Fruit fly (Drosophila melanogaster): ENCODE data around the gene CG9616.

The CG9616 gene

dm6 chr3R:14280324-14280723 lies 35.1 kb upstream of the CG9616 start:
- no peak for TF ChIP-seq noc (tag; optimal IDR thresholded peaks at IDR 0.05)

dm6 chr3R:14279311-14279998 lies 34.2 kb upstream of the CG9616 start:
- TF ChIP-seq noc (tag; optimal IDR thresholded peaks at IDR 0.05) = no peak

- no peak for TF ChIP-seq noc (tag; optimal IDR thresholded peaks at IDR 0.05)
Measured at dm6 chr3R:14278523-14279303, 33.4 kb upstream of the CG9616 start.

- no peak for TF ChIP-seq noc (tag; optimal IDR thresholded peaks at IDR 0.05)
Measured at dm6 chr3R:14277894-14278522, 32.7 kb upstream of the CG9616 start.

- TF ChIP-seq noc (tag; optimal IDR thresholded peaks at IDR 0.05) = no peak
Measured at dm6 chr3R:14275519-14276172, 30.4 kb upstream of the CG9616 start.

dm6 chr3R:14262087-14262486 lies 16.8 kb upstream of the CG9616 start, which contains the start of the genes CG14839 and CG14841:
Gene CG14839, plus strand, starts transcription at chr3R:14262387.
Gene CG14841, minus strand, starts transcription at chr3R:14262418.
- no peak for TF ChIP-seq noc (tag; optimal IDR thresholded peaks at IDR 0.05)

- TF ChIP-seq noc (tag; optimal IDR thresholded peaks at IDR 0.05) = no peak
Measured at dm6 chr3R:14261113-14261512, 15.8 kb upstream of the CG9616 start, which contains the start of gene CG14840. Gene CG14840, minus strand, starts transcription at chr3R:14261213.

- TF ChIP-seq noc (tag; optimal IDR thresholded peaks at IDR 0.05) = no peak
Measured at dm6 chr3R:14259821-14260220, 14.6 kb upstream of the CG9616 start, which contains the start of gene MetRS-m. Gene MetRS-m, minus strand, starts transcription at chr3R:14259991.

dm6 chr3R:14255808-14256207 lies 10.5 kb upstream of the CG9616 start, which contains the start of gene CG43179:
Gene CG43179, plus strand, starts transcription at chr3R:14256108.
- no peak for TF ChIP-seq noc (tag; optimal IDR thresholded peaks at IDR 0.05)

- no peak for TF ChIP-seq noc (tag; optimal IDR thresholded peaks at IDR 0.05)
Measured at dm6 chr3R:14244577-14244976, 694 bp downstream of the CG9616 start, which contains the start of gene CG43291. Gene CG43291, minus strand, starts transcription at chr3R:14244677.

- TF ChIP-seq noc (tag; optimal IDR thresholded peaks at IDR 0.05) = no peak
Measured at dm6 chr3R:14229045-14229444, 16.2 kb downstream of the CG9616 start, which contains the start of gene CG9624. Gene CG9624, minus strand, starts transcription at chr3R:14229145.

- TF ChIP-seq noc (tag; optimal IDR thresholded peaks at IDR 0.05) = no peak
Measured at dm6 chr3R:14226662-14227061, 18.6 kb downstream of the CG9616 start, which contains the start of gene CG9631. Gene CG9631, minus strand, starts transcription at chr3R:14226762.

dm6 chr3R:14224105-14224574 lies 21.1 kb downstream of the CG9616 start, which contains the start of gene Sp212:
Gene Sp212, minus strand, starts transcription at chr3R:14224155.
- peak; percentile 33 for TF ChIP-seq noc (tag; optimal IDR thresholded peaks at IDR 0.05)

dm6 chr3R:14221484-14221883 lies 23.8 kb downstream of the CG9616 start, which contains the start of gene CG33109:
Gene CG33109, minus strand, starts transcription at chr3R:14221584.
- no peak for TF ChIP-seq noc (tag; optimal IDR thresholded peaks at IDR 0.05)

- no peak for TF ChIP-seq noc (tag; optimal IDR thresholded peaks at IDR 0.05)
Measured at dm6 chr3R:14220105-14220504, 25.2 kb downstream of the CG9616 start, which contains the start of gene CG31326. Gene CG31326, minus strand, starts transcription at chr3R:14220205.
